Fruit fly (Drosophila melanogaster): ENCODE results near the gene CG11294.

- TF ChIP-seq EcR (GFP tag; optimal IDR thresholded peaks at IDR 0.05) (no peak), CG9948 (tag; optimal IDR thresholded peaks at IDR 0.05) (no peak), Pif1A (GFP tag; optimal IDR thresholded peaks at IDR 0.05) (no peak), gl (tag; optimal IDR thresholded peaks at IDR 0.05) (no peak), CG8159 (tag; optimal IDR thresholded peaks at IDR 0.05) (no peak), CG10348 (GFP tag; IDR thresholded peaks at IDR 0.05) (no peak), rn (GFP tag; IDR thresholded peaks at IDR 0.05) (no peak), CG15710 (tag; optimal IDR thresholded peaks at IDR 0.05) (peak; percentile 5), CG12605 (GFP tag; IDR thresholded peaks at IDR 0.05) (no peak), D1 (tag; optimal IDR thresholded peaks at IDR 0.05) (no peak)
Observed at dm6 chrX:8720213-8720612, 26.8 kb upstream of the CG11294 start, which contains the start of gene CG1789.
